Worm (Caenorhabditis elegans): ENCODE results near the gene T04F3.3.
A peak's percentile ranks its signal among the peaks of the same experiment; 100 is the strongest.

Gene T04F3.3

DNA sequence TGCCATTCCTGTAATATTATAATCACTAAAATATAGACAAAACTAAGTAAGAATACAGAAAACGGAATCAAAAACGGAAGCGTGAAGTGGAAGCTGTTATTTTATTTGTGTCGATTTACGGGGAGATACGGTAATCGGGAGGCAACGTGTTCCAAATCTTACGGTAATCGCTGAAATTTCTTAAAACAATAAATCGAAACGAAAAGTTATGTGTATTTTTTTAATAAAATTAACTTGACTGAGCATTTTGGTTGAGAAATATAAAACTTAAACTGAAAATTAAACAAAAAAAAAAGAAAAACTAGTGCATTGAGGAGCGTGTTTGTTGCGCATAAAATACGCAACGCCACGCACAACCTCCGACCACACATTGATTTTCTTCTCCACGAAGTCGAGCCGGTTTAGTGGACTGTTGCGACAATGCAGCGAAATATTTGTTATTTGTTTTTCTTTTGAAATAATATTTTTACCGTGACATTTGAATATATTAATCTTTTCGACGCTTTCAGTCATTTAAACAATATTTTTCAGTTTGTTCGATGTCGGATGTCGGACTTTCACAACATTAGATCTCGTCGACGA is 5.7 kb downstream of the T04F3.3 start, which contains the start of the genes F55A11.1 and syx-5 (continued):
- peak; percentile 85 for TF ChIP-seq dve-1 (tag; optimal IDR thresholded peaks at IDR 0.05; ENCODE audit: insufficient read depth)
- no peak for TF ChIP-seq ama-1 (optimal IDR thresholded peaks at IDR 0.05)
- TF ChIP-seq fkh-10 (GFP tag; optimal IDR thresholded peaks at IDR 0.05): peak; percentile 76
- TF ChIP-seq spr-1 (tag; optimal IDR thresholded peaks at IDR 0.05): peak; percentile 90
- TF ChIP-seq mxl-3 (GFP tag; optimal IDR thresholded peaks at IDR 0.05): peak; percentile 97
- no peak for TF ChIP-seq fos-1 (tag; optimal IDR thresholded peaks at IDR 0.05)
- peak; percentile 71 for TF ChIP-seq dpl-1 (GFP tag; optimal IDR thresholded peaks at IDR 0.05)
- peak; percentile 76; the same call in 1 of the 2 replicates for TF ChIP-seq nhr-42 (GFP tag; IDR thresholded peaks at IDR 0.05)
- peak; percentile 78 for TF ChIP-seq F10B5.3 (tag; optimal IDR thresholded peaks at IDR 0.05)
- TF ChIP-seq saeg-2 (GFP tag; IDR thresholded peaks at IDR 0.05): peak; percentile 69; the same call in 1 of the 2 replicates
- peak; percentile 50 to 89 for TF ChIP-seq daf-16 (GFP tag; optimal IDR thresholded peaks at IDR 0.05)
- peak; percentile 58 for TF ChIP-seq daf-16 (tag; optimal IDR thresholded peaks at IDR 0.05)
- TF ChIP-seq dmd-6 (GFP tag; IDR thresholded peaks at IDR 0.05): peak; percentile 78
- no peak for TF ChIP-seq lin-15B (tag; optimal IDR thresholded peaks at IDR 0.05)
- TF ChIP-seq madf-5 (GFP tag; IDR thresholded peaks at IDR 0.05): no peak
- peak; percentile 7 for TF ChIP-seq pqm-1 (tag; optimal IDR thresholded peaks at IDR 0.05)
- no peak for TF ChIP-seq unc-62 (GFP tag; optimal IDR thresholded peaks at IDR 0.05 in 1 of 2)
- no peak for TF ChIP-seq unc-62 (tag; optimal IDR thresholded peaks at IDR 0.05)
- no peak for TF ChIP-seq Y75B8A.6 (GFP tag; IDR thresholded peaks at IDR 0.05)
- peak; percentile 57 for TF ChIP-seq mes-2 (tag; optimal IDR thresholded peaks at IDR 0.05; ENCODE audit: poor library complexity, severe bottlenecking)
- TF ChIP-seq dmd-8 (GFP tag; IDR thresholded peaks at IDR 0.05): no peak
- TF ChIP-seq T26A8.4 (GFP tag; IDR thresholded peaks at IDR 0.05): peak; percentile 85
- TF ChIP-seq rbr-2 (tag; optimal IDR thresholded peaks at IDR 0.05): peak; percentile 90
- no peak for TF ChIP-seq nhr-237 (tag; optimal IDR thresholded peaks at IDR 0.05)
- TF ChIP-seq nhr-11 (tag; optimal IDR thresholded peaks at IDR 0.05): peak; percentile 50
- TF ChIP-seq nhr-76 (tag; optimal IDR thresholded peaks at IDR 0.05): no peak
- TF ChIP-seq snpc-1.2 (GFP tag; IDR thresholded peaks at IDR 0.05): 0 out of 2 replicates have a peak, but pooled peaks have one; percentile 9
- no peak for TF ChIP-seq skn-1 (tag; optimal IDR thresholded peaks at IDR 0.05)
- TF ChIP-seq ctbp-1 (GFP tag; IDR thresholded peaks at IDR 0.05): peak; percentile 81
- peak; percentile 43 for TF ChIP-seq nhr-28 (tag; optimal IDR thresholded peaks at IDR 0.05)
- TF ChIP-seq lsy-2 (tag; optimal IDR thresholded peaks at IDR 0.05): peak; percentile 99 to 100
- TF ChIP-seq F44E2.7 (GFP tag; IDR thresholded peaks at IDR 0.05): no peak
- peak; percentile 54; the same call in 1 of the 2 replicates for TF ChIP-seq lin-29 (GFP tag; IDR thresholded peaks at IDR 0.05)
- TF ChIP-seq daf-8 (GFP tag; IDR thresholded peaks at IDR 0.05): no peak
- no peak for TF ChIP-seq lin-39 (tag; optimal IDR thresholded peaks at IDR 0.05)
- TF ChIP-seq spr-3 (GFP tag; optimal IDR thresholded peaks at IDR 0.05): peak; percentile 78
- peak; percentile 71; the same call in 1 of the 2 replicates for TF ChIP-seq zfp-3 (GFP tag; conservative IDR thresholded peaks at IDR 0.05)
- peak; percentile 75 for TF ChIP-seq F37D6.2 (tag; optimal IDR thresholded peaks at IDR 0.05)
- no peak for TF ChIP-seq ZK337.2 (GFP tag; IDR thresholded peaks at IDR 0.05)
- 0 out of 2 replicates have a peak, but pooled peaks have one; percentile 43 for TF ChIP-seq lin-1 (GFP tag; IDR thresholded peaks at IDR 0.05)
- TF ChIP-seq zip-2 (tag; optimal IDR thresholded peaks at IDR 0.05): peak; percentile 33
- TF ChIP-seq egl-27 (tag; optimal IDR thresholded peaks at IDR 0.05): no peak
- TF ChIP-seq hif-1 (tag; optimal IDR thresholded peaks at IDR 0.05): peak; percentile 22 to 63
- TF ChIP-seq cey-2 (tag; optimal IDR thresholded peaks at IDR 0.05; ENCODE audit: borderline replicate concordance, insufficient read depth): no peak
- TF ChIP-seq nhr-41 (GFP tag; IDR thresholded peaks at IDR 0.05): no peak
- TF ChIP-seq ceh-20 (GFP tag; IDR thresholded peaks at IDR 0.05): 0 out of 2 replicates have a peak, but pooled peaks have one; percentile 45
- no peak for TF ChIP-seq dmd-9 (GFP tag; IDR thresholded peaks at IDR 0.05)
- TF ChIP-seq hlh-11 (tag; optimal IDR thresholded peaks at IDR 0.05): peak; percentile 86
- TF ChIP-seq F26F4.8 (GFP tag; conservative IDR thresholded peaks at IDR 0.05): no peak
- no peak for TF ChIP-seq daf-12 (tag; optimal IDR thresholded peaks at IDR 0.05)
- TF ChIP-seq daf-19 (GFP tag; conservative IDR thresholded peaks at IDR 0.05): no peak
